Worm (Caenorhabditis elegans) whole organism, L3 larva: ENCODE data around the gene K02D10.2.
A peak's percentile ranks its signal among the peaks of the same experiment; 100 is the strongest.

Source experiments
- R02D3.7 ChIP-seq: fragments of 150-350 bp; optimal IDR thresholded peaks from 2 replicates; lab custom pipeline; 2014; ENCODE audit warnings: missing biosample characterization, missing genetic modification characterization
- ZK546.5 ChIP-seq: sonication (generic microtip); optimal IDR thresholded peaks from 2 replicates; lab custom pipeline; 2017; ENCODE audit warnings: missing biosample characterization, missing genetic modification characterization
- aly-2 ChIP-seq: fragments of 150-350 bp; optimal IDR thresholded peaks from 2 replicates; lab custom pipeline; 2014; ENCODE audit warnings: missing biosample characterization, missing genetic modification characterization
- ama-1 ChIP-seq: fragments of 150-350 bp; optimal IDR thresholded peaks from 2 replicates; lab custom pipeline; 2018
- ceh-16 ChIP-seq: sonication (generic microtip); optimal IDR thresholded peaks from 2 replicates; lab custom pipeline; 2017; ENCODE audit warnings: missing biosample characterization, missing genetic modification characterization
- ceh-28 ChIP-seq: fragments of 150-350 bp; optimal IDR thresholded peaks from 2 replicates; lab custom pipeline; 2014; ENCODE audit warnings: missing biosample characterization, missing genetic modification reagents, missing genetic modification characterization
- ceh-82 ChIP-seq: fragments of 150-350 bp; optimal IDR thresholded peaks from 2 replicates; lab custom pipeline; 2014; ENCODE audit warnings: missing biosample characterization, missing genetic modification characterization
- ceh-9 ChIP-seq: sonication (generic microtip); optimal IDR thresholded peaks from 2 replicates; lab custom pipeline; 2018; ENCODE audit warnings: missing biosample characterization, missing genetic modification characterization
- daf-12 ChIP-seq: fragments of 150-350 bp; optimal IDR thresholded peaks from 2 replicates; lab custom pipeline; 2014; ENCODE audit warnings: missing biosample characterization, missing genetic modification reagents, missing genetic modification characterization
- egl-27 ChIP-seq: sonication (generic microtip); optimal IDR thresholded peaks from 4 replicates; lab custom pipeline; 2017; ENCODE audit warnings: missing biosample characterization, missing genetic modification reagents, missing genetic modification characterization
- egl-5 ChIP-seq: fragments of 150-350 bp; optimal IDR thresholded peaks from 2 replicates; lab custom pipeline; 2017; ENCODE audit warnings: missing biosample characterization, missing genetic modification reagents, missing genetic modification characterization, inconsistent platforms
- elt-1 ChIP-seq: fragments of 150-350 bp; optimal IDR thresholded peaks from 2 replicates; lab custom pipeline; 2014; ENCODE audit warnings: missing biosample characterization, missing genetic modification characterization
- elt-2 ChIP-seq: sonication (generic microtip); optimal IDR thresholded peaks from 2 replicates; lab custom pipeline; 2016; ENCODE audit warnings: missing genetic modification reagents, mild to moderate bottlenecking, missing genetic modification characterization, missing compliant biosample characterization
- elt-3 ChIP-seq, 3 experiments: fragments of 150-350 bp in 1 of 3; sonication (generic microtip) in 2 of 3; optimal IDR thresholded peaks; 2 replicates in 2 of 3; 4 replicates in 1 of 3; lab custom pipeline; 2014 to 2017; ENCODE audit warnings: missing biosample characterization in 3 of 3, missing genetic modification characterization in 3 of 3
- eor-1 ChIP-seq, 2 experiments: fragments of 150-350 bp; optimal IDR thresholded peaks; 2 replicates each; lab custom pipeline; 2014 to 2018; ENCODE audit warnings: missing biosample characterization in 2 of 2, missing genetic modification characterization in 2 of 2
- fkh-10 ChIP-seq: sonication (generic microtip); optimal IDR thresholded peaks from 2 replicates; lab custom pipeline; 2017; ENCODE audit warnings: missing biosample characterization, missing genetic modification reagents, missing genetic modification characterization
- fkh-2 ChIP-seq: fragments of 150-350 bp; optimal IDR thresholded peaks from 2 replicates; lab custom pipeline; 2014; ENCODE audit warnings: missing biosample characterization, missing genetic modification reagents, missing genetic modification characterization
- fos-1 ChIP-seq: fragments of 150-350 bp; optimal IDR thresholded peaks from 2 replicates; lab custom pipeline; 2014; ENCODE audit warnings: missing biosample characterization, missing genetic modification characterization
- hmg-11 ChIP-seq: sonication (generic microtip); optimal IDR thresholded peaks from 2 replicates; lab custom pipeline; 2016; ENCODE audit warnings: missing genetic modification characterization, missing compliant biosample characterization
- jun-1 ChIP-seq: fragments of 150-350 bp; optimal IDR thresholded peaks from 2 replicates; lab custom pipeline; 2014; ENCODE audit warnings: missing biosample characterization, missing genetic modification reagents, missing genetic modification characterization
- lin-15B ChIP-seq: fragments of 150-350 bp; optimal IDR thresholded peaks from 2 replicates; lab custom pipeline; 2014; ENCODE audit warnings: missing biosample characterization, missing genetic modification characterization
- lin-39 ChIP-seq: fragments of 150-350 bp; optimal IDR thresholded peaks from 2 replicates; lab custom pipeline; 2018; ENCODE audit warnings: missing biosample characterization, missing genetic modification reagents, missing genetic modification characterization
- lsy-12 ChIP-seq: sonication (generic microtip); optimal IDR thresholded peaks from 2 replicates; lab custom pipeline; 2016; ENCODE audit warnings: mild to moderate bottlenecking, missing genetic modification characterization, missing compliant biosample characterization
- mdl-1 ChIP-seq: fragments of 150-350 bp; optimal IDR thresholded peaks from 2 replicates; lab custom pipeline; 2014; ENCODE audit warnings: missing biosample characterization, missing genetic modification characterization
- mml-1 ChIP-seq: fragments of 150-350 bp; sonication (generic microtip); optimal IDR thresholded peaks from 3 replicates; lab custom pipeline; 2014; ENCODE audit warnings: missing biosample characterization, missing genetic modification characterization
- nfya-1 ChIP-seq: sonication (generic microtip); optimal IDR thresholded peaks from 2 replicates; lab custom pipeline; 2017; ENCODE audit warnings: missing genetic modification characterization, mild to moderate bottlenecking, missing compliant biosample characterization, antibody characterized with exemption, moderate library complexity; ENCODE audit not compliant: insufficient read depth
- nhr-11 ChIP-seq: fragments of 150-350 bp; optimal IDR thresholded peaks from 2 replicates; lab custom pipeline; 2014; ENCODE audit warnings: missing biosample characterization, missing genetic modification characterization
- nhr-12 ChIP-seq: fragments of 150-350 bp; optimal IDR thresholded peaks from 2 replicates; lab custom pipeline; 2014; ENCODE audit warnings: missing biosample characterization, missing genetic modification characterization
- nhr-23 ChIP-seq: fragments of 150-350 bp; optimal IDR thresholded peaks from 2 replicates; lab custom pipeline; 2014; ENCODE audit warnings: missing biosample characterization, missing genetic modification reagents, missing genetic modification characterization
- nhr-237 ChIP-seq: fragments of 150-350 bp; optimal IDR thresholded peaks from 2 replicates; lab custom pipeline; 2014; ENCODE audit warnings: missing biosample characterization, missing genetic modification characterization
- nhr-25 ChIP-seq: sonication (generic microtip); optimal IDR thresholded peaks from 2 replicates; lab custom pipeline; 2017; ENCODE audit warnings: missing biosample characterization, missing genetic modification characterization
- nhr-28 ChIP-seq: fragments of 150-350 bp; optimal IDR thresholded peaks from 2 replicates; lab custom pipeline; 2014; ENCODE audit warnings: missing biosample characterization, missing genetic modification characterization
- nhr-43 ChIP-seq: sonication (generic microtip); optimal IDR thresholded peaks from 2 replicates; lab custom pipeline; 2016; ENCODE audit warnings: mild to moderate bottlenecking, missing genetic modification characterization, missing compliant biosample characterization; ENCODE audit not compliant: poor library complexity, severe bottlenecking
- nhr-67 ChIP-seq: fragments of 150-350 bp; optimal IDR thresholded peaks from 2 replicates; lab custom pipeline; 2014; ENCODE audit warnings: missing biosample characterization, missing genetic modification characterization
- nhr-76 ChIP-seq: fragments of 150-350 bp; sonication (generic microtip); optimal IDR thresholded peaks from 5 replicates; lab custom pipeline; 2014; ENCODE audit warnings: missing biosample characterization, missing genetic modification characterization
- nhr-77 ChIP-seq: fragments of 150-350 bp; optimal IDR thresholded peaks from 2 replicates; lab custom pipeline; 2014; ENCODE audit warnings: missing biosample characterization, missing genetic modification characterization
- pha-4 ChIP-seq: fragments of 150-350 bp; optimal IDR thresholded peaks from 2 replicates; lab custom pipeline; 2014; ENCODE audit warnings: missing biosample characterization, missing genetic modification reagents, missing genetic modification characterization
- pqm-1 ChIP-seq: fragments of 150-350 bp; optimal IDR thresholded peaks from 2 replicates; lab custom pipeline; 2017; ENCODE audit warnings: missing biosample characterization, missing genetic modification characterization, inconsistent platforms
- sea-2 ChIP-seq: fragments of 150-350 bp; sonication (generic microtip); optimal IDR thresholded peaks from 4 replicates; lab custom pipeline; 2014; ENCODE audit warnings: missing biosample characterization, missing genetic modification reagents, missing genetic modification characterization
- skn-1 ChIP-seq: fragments of 150-350 bp; optimal IDR thresholded peaks from 2 replicates; lab custom pipeline; 2014; ENCODE audit warnings: missing biosample characterization, missing genetic modification characterization
- snpc-4 ChIP-seq: fragments of 150-350 bp; optimal IDR thresholded peaks from 2 replicates; lab custom pipeline; 2014; ENCODE audit warnings: missing biosample characterization, missing genetic modification characterization
- tbx-2 ChIP-seq: sonication (generic microtip); optimal IDR thresholded peaks from 2 replicates; lab custom pipeline; 2016; ENCODE audit warnings: mild to moderate bottlenecking, missing genetic modification characterization, missing compliant biosample characterization
- unc-39 ChIP-seq: sonication (generic microtip); optimal IDR thresholded peaks from 4 replicates; lab custom pipeline; 2017; ENCODE audit warnings: missing biosample characterization, missing genetic modification characterization
- unc-62 ChIP-seq: fragments of 150-350 bp; sonication (generic microtip); optimal IDR thresholded peaks from 4 replicates; lab custom pipeline; 2014; ENCODE audit warnings: missing biosample characterization, missing genetic modification reagents, missing genetic modification characterization
- zag-1 ChIP-seq: fragments of 150-350 bp; optimal IDR thresholded peaks from 2 replicates; lab custom pipeline; 2014; ENCODE audit warnings: missing biosample characterization, missing genetic modification characterization
- ztf-11 ChIP-seq: fragments of 150-350 bp; optimal IDR thresholded peaks from 2 replicates; lab custom pipeline; 2014; ENCODE audit warnings: missing biosample characterization, missing genetic modification characterization
- ztf-4 ChIP-seq: fragments of 150-350 bp; optimal IDR thresholded peaks from 2 replicates; lab custom pipeline; 2014; ENCODE audit warnings: missing biosample characterization, missing genetic modification characterization

Gene K02D10.2

DNA sequence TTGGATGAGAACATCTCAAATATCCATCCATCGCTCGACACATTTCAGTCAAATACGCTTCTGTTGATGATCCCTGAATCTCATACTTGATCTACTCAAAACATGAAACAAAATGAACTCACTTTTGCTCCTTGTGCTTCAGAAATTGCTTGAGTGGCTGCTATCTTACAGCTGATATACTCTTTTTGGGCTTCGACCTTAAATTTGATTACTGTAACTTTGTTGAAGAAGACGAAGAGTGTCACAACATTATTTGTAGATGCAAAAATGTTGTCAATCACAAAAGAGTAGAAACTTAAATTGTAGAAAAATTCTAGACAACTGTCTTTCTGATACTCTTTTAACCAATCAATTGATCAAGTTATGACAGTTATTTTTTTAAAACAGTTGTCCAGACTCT is 28.5 kb downstream of the K02D10.2 start:
- TF ChIP-seq fos-1 (no peak), R02D3.7 (tag; lab: Kevin White, UChicago) (no peak), ceh-82 (tag; lab: Kevin White, UChicago) (no peak), unc-39 (no peak), ama-1 (lab: Kevin White, UChicago) (no peak), elt-3 (tag; optimal IDR thresholded peaks at IDR 0.05; lab: Kevin White, UChicago) (no peak)

DNA sequence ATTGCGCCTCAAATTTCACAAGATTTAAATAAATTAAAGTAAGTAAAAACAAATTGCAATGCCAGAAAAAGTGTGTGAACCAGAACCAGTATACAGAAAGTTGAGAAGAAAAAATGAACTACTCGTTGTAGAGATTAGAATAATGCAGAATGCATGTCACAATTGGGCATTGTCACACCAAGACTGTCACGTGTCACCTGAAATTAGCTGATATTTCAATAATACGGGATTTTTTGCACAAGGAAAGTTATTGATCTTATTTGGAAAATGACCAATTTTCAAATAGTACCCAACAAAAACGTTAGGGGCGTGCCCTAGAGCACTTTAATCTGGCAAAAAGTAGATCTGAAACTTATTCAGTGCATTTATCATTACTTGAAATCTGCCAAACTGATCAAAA is 29.1 kb downstream of the K02D10.2 start:
- no peak for TF ChIP-seq nhr-237 (tag; lab: Kevin White, UChicago)
- no peak for TF ChIP-seq zag-1
- TF ChIP-seq aly-2: no peak
- no peak for TF ChIP-seq nhr-25 (tag; lab: Kevin White, UChicago)
- TF ChIP-seq R02D3.7 (tag; lab: Kevin White, UChicago): no peak
- TF ChIP-seq ceh-16 (tag; lab: Kevin White, UChicago): no peak

DNA sequence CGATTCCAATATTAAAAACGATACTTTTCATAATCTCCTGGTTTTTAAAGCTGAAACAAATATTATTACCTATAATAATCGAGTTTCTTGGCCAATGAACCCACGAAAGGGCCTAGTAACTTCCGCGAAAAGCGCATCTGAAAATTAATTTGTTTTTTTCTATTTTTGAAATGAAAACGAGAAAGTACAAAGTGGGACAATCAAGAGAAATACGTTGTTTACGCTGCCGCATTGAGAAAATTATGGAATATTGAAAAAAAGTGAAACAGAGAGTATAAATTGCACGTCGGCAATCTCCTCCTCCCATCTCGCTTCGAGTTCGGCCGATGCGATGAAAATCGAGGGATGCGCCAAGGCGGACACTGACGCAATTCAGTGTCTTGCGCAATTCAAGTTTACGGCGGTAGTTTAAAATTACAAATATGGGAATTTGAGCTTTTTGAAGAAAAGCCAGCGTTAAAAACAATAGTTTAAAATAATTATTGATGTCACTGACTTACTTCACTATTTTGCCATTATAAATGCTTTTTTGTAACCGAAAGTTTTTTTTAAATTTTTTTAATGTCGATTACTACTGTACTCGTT is 29.7 kb downstream of the K02D10.2 start, which contains the start of gene pdhk-2:
TSS of gene pdhk-2 (minus strand) at position 137 of the 585 bp plus-strand sequence.
- TF ChIP-seq fos-1: no peak
- TF ChIP-seq elt-2 (tag; lab: Kevin White, UChicago): peak; percentile 80
- peak; percentile 92 for TF ChIP-seq hmg-11
- peak; percentile 75 for TF ChIP-seq egl-5 (tag; lab: Kevin White, UChicago)
- peak; percentile 82 for TF ChIP-seq ceh-28 (tag; lab: Kevin White, UChicago)
- TF ChIP-seq elt-1 (tag; lab: Kevin White, UChicago): peak; percentile 72
- no peak for TF ChIP-seq unc-39
- TF ChIP-seq nhr-43 (tag; lab: Kevin White, UChicago): peak; percentile 96
- TF ChIP-seq nhr-23: peak; percentile 94
- TF ChIP-seq ztf-4 (tag; lab: Kevin White, UChicago): peak; percentile 40
- peak; percentile 91 for TF ChIP-seq nhr-25 (tag; lab: Kevin White, UChicago)
- no peak for TF ChIP-seq mml-1 (tag; lab: Kevin White, UChicago)
- TF ChIP-seq elt-3 (tag; optimal IDR thresholded peaks at IDR 0.05; lab: Kevin White, UChicago): no peak
- TF ChIP-seq aly-2: peak; percentile 36
- TF ChIP-seq nhr-77: peak; percentile 24
- TF ChIP-seq lsy-12: peak; percentile 91
- TF ChIP-seq daf-12: no peak
- TF ChIP-seq nfya-1 (tag; lab: Kevin White, UChicago): peak; percentile 92
- no peak for TF ChIP-seq ZK546.5 (tag; lab: Kevin White, UChicago)
- TF ChIP-seq jun-1 (tag; lab: Kevin White, UChicago): peak; percentile 88
- no peak for TF ChIP-seq nhr-76 (tag; lab: Kevin White, UChicago)
- peak; percentile 63 for TF ChIP-seq egl-27 (tag; lab: Kevin White, UChicago)
- TF ChIP-seq R02D3.7 (tag; lab: Kevin White, UChicago): peak; percentile 88
- peak; percentile 10 for TF ChIP-seq zag-1
- peak; percentile 71 for TF ChIP-seq pqm-1
- TF ChIP-seq nhr-11 (tag; lab: Kevin White, UChicago): peak; percentile 46
- TF ChIP-seq fkh-2 (tag; lab: Kevin White, UChicago): no peak
- TF ChIP-seq fkh-10 (GFP tag; lab: Kevin White, UChicago): peak; percentile 66
- TF ChIP-seq skn-1 (tag; lab: Kevin White, UChicago): peak; percentile 95
- TF ChIP-seq ceh-9 (tag; lab: Kevin White, UChicago): no peak
- TF ChIP-seq nhr-67 (tag; lab: Kevin White, UChicago): no peak
- peak; percentile 57 for TF ChIP-seq ama-1 (lab: Kevin White, UChicago)
- TF ChIP-seq snpc-4: peak; percentile 79
- peak; percentile 89 for TF ChIP-seq lin-39 (tag; lab: Kevin White, UChicago)
- peak; percentile 95 for TF ChIP-seq lin-15B (tag; lab: Kevin White, UChicago)
- peak; percentile 88 for TF ChIP-seq tbx-2 (tag; lab: Kevin White, UChicago)
- TF ChIP-seq ztf-11 (tag; lab: Kevin White, UChicago): no peak
- peak; percentile 48 for TF ChIP-seq mdl-1
- no peak for TF ChIP-seq eor-1 (tag; optimal IDR thresholded peaks at IDR 0.05; lab: Kevin White, UChicago)
- TF ChIP-seq ceh-82 (tag; lab: Kevin White, UChicago): peak; percentile 78
- TF ChIP-seq unc-62 (GFP tag; lab: Kevin White, UChicago): peak; percentile 73
- no peak for TF ChIP-seq nhr-12
- no peak for TF ChIP-seq sea-2
- peak; percentile 7 for TF ChIP-seq nhr-28 (tag; lab: Kevin White, UChicago)
- no peak for TF ChIP-seq nhr-237 (tag; lab: Kevin White, UChicago)
- TF ChIP-seq pha-4 (tag; lab: Kevin White, UChicago): peak; percentile 97
- TF ChIP-seq ceh-16 (tag; lab: Kevin White, UChicago): peak; percentile 32
- TF ChIP-seq, all 47 proteins: peak for 32
